Worm (Caenorhabditis elegans) whole organism, young adult: ENCODE data around the gene ttbk-5.

ENCODE experiments used
- ama-1 ChIP-seq, 3 experiments: fragments of 150-350 bp in 1 of 3; sonication (generic microtip) in 2 of 3; optimal IDR thresholded peaks; 2 replicates each; lab custom pipeline; 2014 to 2018; ENCODE audit warnings: missing biosample characterization in 2 of 3, missing genetic modification characterization in 2 of 3, missing genetic modification reagents in 2 of 3
- nhr-179 ChIP-seq: sonication (generic microtip); optimal IDR thresholded peaks from 2 replicates; lab custom pipeline; 2016; ENCODE audit warnings: mild to moderate bottlenecking, missing genetic modification characterization, missing compliant biosample characterization
- rpc-1 ChIP-seq, 2 experiments: fragments of 150-350 bp in 1 of 2; sonication (generic microtip) in 1 of 2; optimal IDR thresholded peaks; 2 replicates each; lab custom pipeline; 2014 to 2018; ENCODE audit warnings: missing biosample characterization in 1 of 2, missing genetic modification characterization in 1 of 2, missing genetic modification reagents in 1 of 2, missing genotype in 1 of 2
- snpc-4 ChIP-seq, 5 experiments: fragments of 150-350 bp in 1 of 5; sonication (generic microtip) in 4 of 5; optimal IDR thresholded peaks; 2 replicates each; lab custom pipeline; 2014 to 2018; ENCODE audit warnings: missing genetic modification characterization in 5 of 5, missing biosample characterization in 3 of 5, antibody characterized with exemption in 2 of 5, mild to moderate bottlenecking in 2 of 5, missing compliant biosample characterization in 2 of 5, missing genotype in 2 of 5, moderate library complexity in 2 of 5, missing genetic modification reagents in 1 of 5

DNA sequence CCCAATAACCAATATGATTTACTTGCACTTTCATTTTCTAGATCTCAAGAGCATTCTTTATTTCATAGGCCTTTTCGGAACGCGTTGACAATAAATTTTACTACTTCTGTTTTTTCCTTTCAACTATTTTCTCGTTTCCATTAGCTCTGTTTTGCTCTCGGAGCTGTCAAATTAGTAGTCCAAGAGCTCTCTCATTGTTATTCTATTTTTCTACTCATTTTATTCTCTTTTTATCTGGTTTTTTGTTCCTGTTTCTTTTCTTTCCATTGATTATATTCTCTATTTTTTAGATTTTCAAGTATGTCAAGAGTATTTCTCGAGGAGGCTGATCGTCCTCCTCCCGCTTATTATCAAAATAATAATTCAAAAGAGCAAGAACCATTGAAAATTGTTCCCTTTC is 43.4 kb upstream of the ttbk-5 start, which contains the start of gene T04B2.3:
- TF ChIP-seq rpc-1 (optimal IDR thresholded peaks at IDR 0.05; lab: Kevin White, UChicago) (no peak), rpc-1 (tag; optimal IDR thresholded peaks at IDR 0.05; lab: Kevin White, UChicago) (no peak), nhr-179 (tag; lab: Kevin White, UChicago) (no peak), ama-1 (optimal IDR thresholded peaks at IDR 0.05; lab: Kevin White, UChicago) (no peak), ama-1 (GFP tag; optimal IDR thresholded peaks at IDR 0.05; lab: Kevin White, UChicago) (no peak), snpc-4 (GFP tag; optimal IDR thresholded peaks at IDR 0.05; lab: Kevin White, UChicago) (no peak), snpc-4 (tag; optimal IDR thresholded peaks at IDR 0.05; lab: Kevin White, UChicago) (no peak)
